Worm (Caenorhabditis elegans) whole organism, L4/young adult: Measurements from ENCODE around the gene srx-129.

Source experiments
- W03F9.2 ChIP-seq: fragments of 150-350 bp; optimal IDR thresholded peaks from 2 replicates; lab custom pipeline; 2014; ENCODE audit warnings: missing biosample characterization, missing genetic modification characterization
- dao-5 ChIP-seq: sonication (generic microtip); optimal IDR thresholded peaks from 2 replicates; lab custom pipeline; 2016; ENCODE audit warnings: missing genotype, missing genetic modification characterization, moderate library complexity, missing compliant biosample characterization
- him-1 ChIP-seq: sonication (generic microtip); optimal IDR thresholded peaks from 2 replicates; lab custom pipeline; 2016; ENCODE audit warnings: missing genotype, missing genetic modification reagents, missing genetic modification characterization, missing compliant biosample characterization

- no peak for TF ChIP-seq him-1 (tag; lab: Kevin White, UChicago)
- no peak for TF ChIP-seq W03F9.2
- TF ChIP-seq dao-5 (tag; lab: Kevin White, UChicago): no peak
These were observed 21.7 kb upstream of the srx-129 start for ce11 chrV:13812330-13812729.
